Fruit fly (Drosophila melanogaster) whole organism, embryonic: ENCODE results near the gene CG42324.

Source experiments
- Antp ChIP-seq: fragments of 200-800 bp; sonication (Bioruptor generic); optimal IDR thresholded peaks from 3 replicates; lab custom pipeline; 2016; ENCODE audit warnings: missing biosample characterization, missing genetic modification characterization
- Atf3 ChIP-seq: fragments of 200-800 bp; sonication (Bioruptor generic); optimal IDR thresholded peaks from 3 replicates; lab custom pipeline; 2016; ENCODE audit warnings: missing biosample characterization, missing genetic modification characterization
- B-H2 ChIP-seq: fragments of 200-800 bp; sonication (Bioruptor generic); optimal IDR thresholded peaks from 2 replicates; lab custom pipeline; 2018; ENCODE audit warnings: missing biosample characterization, mild to moderate bottlenecking, missing genetic modification characterization
- CG10462 ChIP-seq: fragments of 200-800 bp; sonication (Bioruptor generic); optimal IDR thresholded peaks from 2 replicates; lab custom pipeline; 2016; ENCODE audit warnings: missing biosample characterization, missing genetic modification characterization
- CG11247 ChIP-seq: fragments of 200-800 bp; sonication (Bioruptor generic); IDR thresholded peaks from 2 replicates; pipeline ENCODE4 v1.3.6; 2022; ENCODE audit warnings: missing biosample characterization, missing genetic modification characterization
- CG13775 ChIP-seq: fragments of 200-800 bp; sonication (Bioruptor generic); optimal IDR thresholded peaks from 3 replicates; lab custom pipeline; 2017; ENCODE audit warnings: missing biosample characterization, mild to moderate bottlenecking, missing genetic modification characterization
- CG14710 ChIP-seq: fragments of 200-800 bp; sonication (Bioruptor generic); optimal IDR thresholded peaks from 3 replicates; lab custom pipeline; 2019; ENCODE audit warnings: missing biosample characterization, mild to moderate bottlenecking, missing genetic modification characterization, moderate library complexity
- CG1647 ChIP-seq: fragments of 200-800 bp; sonication (Bioruptor generic); optimal IDR thresholded peaks from 3 replicates; lab custom pipeline; 2016; ENCODE audit warnings: missing biosample characterization, missing genetic modification characterization
- CG17359 ChIP-seq: fragments of 200-800 bp; sonication (Bioruptor generic); optimal IDR thresholded peaks from 3 replicates; lab custom pipeline; 2018; ENCODE audit warnings: missing biosample characterization, mild to moderate bottlenecking, missing genetic modification characterization, moderate library complexity
- CG18619 ChIP-seq: fragments of 200-800 bp; sonication (Bioruptor generic); optimal IDR thresholded peaks from 3 replicates; lab custom pipeline; 2017; ENCODE audit warnings: missing biosample characterization, mild to moderate bottlenecking, missing genetic modification characterization
- CG2120 ChIP-seq: fragments of 200-800 bp; sonication (Bioruptor generic); optimal IDR thresholded peaks from 3 replicates; lab custom pipeline; 2016; ENCODE audit warnings: missing biosample characterization, missing genetic modification characterization
- CG32767 ChIP-seq: fragments of 200-800 bp; sonication (Bioruptor generic); IDR thresholded peaks from 2 replicates; pipeline ENCODE4 v1.3.6; 2022; ENCODE audit warnings: missing biosample characterization, missing genetic modification characterization
- CG33557 ChIP-seq: fragments of 200-800 bp; sonication (Bioruptor generic); optimal IDR thresholded peaks from 2 replicates; lab custom pipeline; 2019; ENCODE audit warnings: missing biosample characterization, mild to moderate bottlenecking, missing genetic modification characterization, moderate library complexity
- CG3726 ChIP-seq: fragments of 200-800 bp; sonication (Bioruptor generic); IDR thresholded peaks from 3 replicates; pipeline ENCODE4, ENCODE4 v1.3.6; 2022; ENCODE audit warnings: missing biosample characterization, missing genetic modification characterization
- CG42726 ChIP-seq: fragments of 200-800 bp; sonication (Bioruptor generic); IDR thresholded peaks from 2 replicates; pipeline ENCODE4 v1.3.6; 2022; ENCODE audit warnings: missing biosample characterization, missing genetic modification characterization; ENCODE audit not compliant: partially characterized antibody
- CG4404 ChIP-seq: fragments of 200-800 bp; sonication (Bioruptor generic); IDR thresholded peaks from 2 replicates; pipeline ENCODE4 v1.3.6; 2022; ENCODE audit warnings: missing biosample characterization, missing genetic modification characterization
- CG4617 ChIP-seq: fragments of 200-800 bp; sonication (Bioruptor generic); optimal IDR thresholded peaks from 3 replicates; lab custom pipeline; 2016; ENCODE audit warnings: missing biosample characterization, missing genetic modification characterization, borderline replicate concordance
- CG5245 ChIP-seq: fragments of 200-800 bp; sonication (Bioruptor generic); optimal IDR thresholded peaks from 3 replicates; lab custom pipeline; 2016; ENCODE audit warnings: missing biosample characterization, missing genetic modification characterization
- CG6272 ChIP-seq: fragments of 200-800 bp; sonication (Bioruptor generic); IDR thresholded peaks from 2 replicates; pipeline ENCODE4 v1.3.6; 2022; ENCODE audit warnings: missing biosample characterization, missing genetic modification characterization
- CG6854 ChIP-seq: fragments of 200-800 bp; sonication (Bioruptor generic); optimal IDR thresholded peaks from 3 replicates; lab custom pipeline; 2017; ENCODE audit warnings: missing biosample characterization, mild to moderate bottlenecking, missing genetic modification characterization
- CG7556 ChIP-seq: fragments of 200-800 bp; sonication (Bioruptor generic); optimal IDR thresholded peaks from 2 replicates; lab custom pipeline; 2017; ENCODE audit warnings: missing biosample characterization, mild to moderate bottlenecking, missing genetic modification characterization
- CG8089 ChIP-seq: fragments of 200-800 bp; sonication (Bioruptor generic); optimal IDR thresholded peaks from 3 replicates; lab custom pipeline; 2016; ENCODE audit warnings: missing biosample characterization, missing genetic modification characterization
- CG8281 ChIP-seq: fragments of 200-800 bp; sonication (Bioruptor generic); optimal IDR thresholded peaks from 2 replicates; lab custom pipeline; 2018; ENCODE audit warnings: missing biosample characterization, mild to moderate bottlenecking, missing genetic modification characterization, moderate library complexity
- CG8478 ChIP-seq: fragments of >200 bp; optimal IDR thresholded peaks from 2 replicates; lab custom pipeline; 2018
- CkIIα-i1 ChIP-seq: fragments of 200-800 bp; sonication (Bioruptor generic); IDR thresholded peaks from 2 replicates; pipeline ENCODE4 v1.3.6; 2022; ENCODE audit warnings: missing biosample characterization, missing genetic modification characterization
- CoRest ChIP-seq: fragments of 200-800 bp; sonication (Bioruptor generic); optimal IDR thresholded peaks from 3 replicates; lab custom pipeline; 2018; ENCODE audit warnings: missing biosample characterization, mild to moderate bottlenecking, missing genetic modification characterization, moderate library complexity
- Dad ChIP-seq: fragments of 200-800 bp; sonication (Bioruptor generic); optimal IDR thresholded peaks from 3 replicates; lab custom pipeline; 2016; ENCODE audit warnings: missing biosample characterization, missing genetic modification characterization
- Dfd ChIP-seq, 2 experiments: fragments of >200 bp; optimal IDR thresholded peaks; 2 replicates each; lab custom pipeline; 2017; ENCODE audit warnings: missing biosample characterization in 2 of 2, missing genetic modification characterization in 2 of 2
- Drgx ChIP-seq: fragments of 200-800 bp; sonication (Bioruptor generic); IDR thresholded peaks from 2 replicates; pipeline ENCODE4 v1.3.6; 2022; ENCODE audit warnings: missing biosample characterization, missing genetic modification characterization
- Eip74EF ChIP-seq, 2 experiments: fragments of 200-800 bp in 1 of 2; fragments of >200 bp in 1 of 2; sonication (Bioruptor generic) in 1 of 2; optimal IDR thresholded peaks; 2 replicates each; lab custom pipeline; 2017 to 2019; ENCODE audit warnings: missing biosample characterization in 2 of 2, missing genetic modification characterization in 2 of 2, mild to moderate bottlenecking in 1 of 2, moderate library complexity in 1 of 2
- Ets65A ChIP-seq: fragments of 200-800 bp; sonication (Bioruptor generic); peaks from one replicate; lab custom pipeline; 2016; ENCODE audit warnings: missing biosample characterization, missing genetic modification characterization
- HLH54F ChIP-seq: fragments of 200-800 bp; sonication (Bioruptor generic); optimal IDR thresholded peaks from 3 replicates; lab custom pipeline; 2016; ENCODE audit warnings: missing biosample characterization, missing genetic modification characterization
- Hmr ChIP-seq: fragments of 200-800 bp; sonication (Bioruptor generic); optimal IDR thresholded peaks from 3 replicates; lab custom pipeline; 2017; ENCODE audit warnings: mild to moderate bottlenecking, missing biosample characterization, missing genetic modification reagents, missing genetic modification characterization
- Kr ChIP-seq: fragments of 200-800 bp; sonication (Bioruptor generic); optimal IDR thresholded peaks from 2 replicates; lab custom pipeline; 2017; ENCODE audit warnings: missing biosample characterization, mild to moderate bottlenecking, missing genetic modification characterization
- Lhr ChIP-seq: fragments of 200-800 bp; sonication (Bioruptor generic); optimal IDR thresholded peaks from 3 replicates; lab custom pipeline; 2017; ENCODE audit warnings: mild to moderate bottlenecking, missing biosample characterization, missing genetic modification reagents, missing genetic modification characterization
- MTF-1 ChIP-seq: fragments of 200-800 bp; sonication (Bioruptor generic); optimal IDR thresholded peaks from 2 replicates; lab custom pipeline; 2018; ENCODE audit warnings: missing biosample characterization, mild to moderate bottlenecking, missing genetic modification characterization, borderline replicate concordance
- Pdp1 ChIP-seq, 2 experiments: fragments of 200-800 bp; sonication (Bioruptor generic); optimal IDR thresholded peaks; 3 replicates each; lab custom pipeline; 2016; ENCODE audit warnings: missing biosample characterization in 2 of 2, missing genetic modification characterization in 2 of 2, mild to moderate bottlenecking in 1 of 2, moderate library complexity in 1 of 2
- Rx ChIP-seq: fragments of 200-800 bp; sonication (Bioruptor generic); IDR thresholded peaks from 2 replicates; pipeline ENCODE4 v1.3.6; 2022; ENCODE audit warnings: missing biosample characterization, missing genetic modification characterization
- ara ChIP-seq: fragments of 200-800 bp; sonication (Bioruptor generic); IDR thresholded peaks from 2 replicates; pipeline ENCODE4 v1.3.6; 2022; ENCODE audit warnings: missing biosample characterization, missing genetic modification characterization
- bsh ChIP-seq, 2 experiments: fragments of 200-800 bp; sonication (Bioruptor generic); optimal IDR thresholded peaks; 2 replicates each; lab custom pipeline; 2017 to 2018; ENCODE audit warnings: mild to moderate bottlenecking in 2 of 2, missing biosample characterization in 2 of 2, missing genetic modification characterization in 2 of 2, moderate library complexity in 1 of 2
- chinmo ChIP-seq: fragments of 200-800 bp; sonication (Bioruptor generic); IDR thresholded peaks from 4 replicates; pipeline ENCODE4 v1.3.6; 2022; ENCODE audit warnings: missing biosample characterization, missing genetic modification characterization; ENCODE audit not compliant: partially characterized antibody
- chn ChIP-seq: fragments of 200-800 bp; sonication (Bioruptor generic); optimal IDR thresholded peaks from 2 replicates; lab custom pipeline; 2016; ENCODE audit warnings: missing biosample characterization, missing genetic modification characterization
- crc ChIP-seq: fragments of 200-800 bp; sonication (Bioruptor generic); optimal IDR thresholded peaks from 2 replicates; lab custom pipeline; 2016; ENCODE audit warnings: missing biosample characterization, missing genetic modification characterization
- gcm2 ChIP-seq: fragments of 200-800 bp; sonication (Bioruptor generic); optimal IDR thresholded peaks from 2 replicates; lab custom pipeline; 2016; ENCODE audit warnings: missing biosample characterization, missing genetic modification characterization
- lmd ChIP-seq: fragments of 200-800 bp; sonication (Bioruptor generic); IDR thresholded peaks from 2 replicates; pipeline ENCODE4 v1.3.6; 2022; ENCODE audit warnings: missing biosample characterization, missing genetic modification characterization
- run ChIP-seq: fragments of 200-800 bp; sonication (Bioruptor generic); optimal IDR thresholded peaks from 3 replicates; lab custom pipeline; 2018; ENCODE audit warnings: missing biosample characterization, mild to moderate bottlenecking, missing genetic modification characterization
- sd ChIP-seq: fragments of 200-800 bp; sonication (Bioruptor generic); optimal IDR thresholded peaks from 3 replicates; lab custom pipeline; 2018; ENCODE audit warnings: missing biosample characterization, mild to moderate bottlenecking, missing genetic modification characterization, moderate library complexity
- slp2 ChIP-seq: fragments of 200-800 bp; sonication (Bioruptor generic); optimal IDR thresholded peaks from 2 replicates; lab custom pipeline; 2016; ENCODE audit warnings: missing biosample characterization, missing genetic modification characterization
- sob ChIP-seq: fragments of 200-800 bp; sonication (Bioruptor generic); IDR thresholded peaks from 2 replicates; pipeline ENCODE4 v1.3.6; 2022; ENCODE audit warnings: missing biosample characterization, missing genetic modification characterization
- sqz ChIP-seq: fragments of 200-800 bp; sonication (Bioruptor generic); optimal IDR thresholded peaks from 3 replicates; lab custom pipeline; 2018; ENCODE audit warnings: missing biosample characterization, mild to moderate bottlenecking, missing genetic modification characterization
- twi ChIP-seq: fragments of 200-800 bp; optimal IDR thresholded peaks from 2 replicates; lab custom pipeline; 2019; ENCODE audit warnings: missing biosample characterization, mild to moderate bottlenecking, missing genetic modification characterization, moderate library complexity
- wek ChIP-seq: fragments of 200-800 bp; sonication (Bioruptor generic); optimal IDR thresholded peaks from 3 replicates; lab custom pipeline; 2018; ENCODE audit warnings: missing biosample characterization, mild to moderate bottlenecking, missing genetic modification characterization, moderate library complexity

The CG42324 gene

DNA sequence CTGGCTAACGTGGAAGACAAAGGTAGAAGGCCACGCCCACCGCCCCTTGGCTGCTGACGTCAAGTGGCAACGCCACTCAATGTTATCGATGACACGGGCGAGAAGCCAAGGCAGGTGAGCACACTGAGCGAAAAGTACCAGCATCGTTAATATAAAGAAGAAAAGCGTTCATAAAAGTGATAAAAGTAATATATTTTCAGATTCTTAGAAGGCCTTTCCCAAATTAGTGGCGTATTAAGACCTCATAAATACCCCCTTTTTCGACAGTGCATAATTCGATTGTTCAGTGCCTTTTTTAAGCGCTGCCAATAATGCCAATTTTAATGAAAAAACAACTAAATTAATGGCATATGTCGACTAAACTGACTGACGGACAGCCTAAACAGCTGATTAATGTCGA lies 22.6 kb upstream of the CG42324 start (continued):
- TF ChIP-seq wek (GFP tag; lab: Kevin White, UChicago): no peak
- no peak for TF ChIP-seq CG8478 (lab: Kevin White, UChicago)
- TF ChIP-seq CG1647 (GFP tag; lab: Kevin White, UChicago): no peak
- no peak for TF ChIP-seq CG4617 (GFP tag; lab: Kevin White, UChicago)
- no peak for TF ChIP-seq CG6854 (GFP tag; lab: Kevin White, UChicago)
- TF ChIP-seq Dfd (GFP tag; optimal IDR thresholded peaks at IDR 0.05; lab: Kevin White, UChicago): no peak
- no peak for TF ChIP-seq CG4404 (GFP tag; lab: Robert Waterston, UW)
- no peak for TF ChIP-seq Kr (GFP tag; lab: Kevin White, UChicago)
- peak; percentile 23 for TF ChIP-seq HLH54F
- no peak for TF ChIP-seq B-H2 (GFP tag; lab: Kevin White, UChicago)
- TF ChIP-seq crc (GFP tag; lab: Kevin White, UChicago): no peak
- TF ChIP-seq CG2120 (GFP tag; lab: Kevin White, UChicago): peak; percentile 52
- peak; percentile 39 for TF ChIP-seq CG7556
- TF ChIP-seq CG14710 (tag; lab: Kevin White, UChicago): no peak
- no peak for TF ChIP-seq CG33557 (GFP tag; lab: Kevin White, UChicago)
- TF ChIP-seq CG3726 (GFP tag; lab: Robert Waterston, UW): no peak
- TF ChIP-seq Rx (GFP tag; lab: Robert Waterston, UW): no peak
- TF ChIP-seq sd (tag; lab: Kevin White, UChicago): no peak
- TF ChIP-seq ara (GFP tag; lab: Robert Waterston, UW): no peak
- TF ChIP-seq sqz (GFP tag; lab: Kevin White, UChicago): no peak
- peak in 1 of 2 experiments; percentile 54 for TF ChIP-seq bsh (GFP tag; optimal IDR thresholded peaks at IDR 0.05; lab: Kevin White, UChicago)
- TF ChIP-seq CG5245: no peak
- TF ChIP-seq run (tag; lab: Kevin White, UChicago): no peak
- TF ChIP-seq Hmr (GFP tag; lab: Kevin White, UChicago): peak; percentile 41
- no peak for TF ChIP-seq CkIIα-i1 (GFP tag; lab: Robert Waterston, UW)
- TF ChIP-seq gcm2: no peak
- TF ChIP-seq Ets65A: no peak
- TF ChIP-seq CG10462 (GFP tag; lab: Kevin White, UChicago): no peak
- no peak for TF ChIP-seq CG8281 (tag; lab: Kevin White, UChicago)
- TF ChIP-seq chinmo (GFP tag; lab: Robert Waterston, UW): no peak
- no peak for TF ChIP-seq Atf3 (GFP tag; lab: Kevin White, UChicago)
- TF ChIP-seq CoRest (tag; lab: Kevin White, UChicago): peak; percentile 44
- no peak for TF ChIP-seq chn (GFP tag; lab: Kevin White, UChicago)
- TF ChIP-seq CG13775: peak; percentile 62
- no peak for TF ChIP-seq slp2 (GFP tag; lab: Kevin White, UChicago)
- TF ChIP-seq lmd (GFP tag; lab: Robert Waterston, UW): peak; percentile 30; the same call in 1 of the 2 replicates
- TF ChIP-seq CG8089 (GFP tag; lab: Kevin White, UChicago): no peak
- no peak for TF ChIP-seq CG17359 (tag; lab: Kevin White, UChicago)
- no peak for TF ChIP-seq Eip74EF (GFP tag; optimal IDR thresholded peaks at IDR 0.05; lab: Kevin White, UChicago)
- no peak for TF ChIP-seq sob (GFP tag; lab: Robert Waterston, UW)
- no peak for TF ChIP-seq CG42726 (GFP tag; lab: Robert Waterston, UW)
- no peak for TF ChIP-seq CG32767 (GFP tag; lab: Robert Waterston, UW)
- TF ChIP-seq CG6272 (GFP tag; lab: Robert Waterston, UW): no peak
- no peak for TF ChIP-seq twi (tag; lab: Kevin White, UChicago)
- peak in 1 of 2 experiments; percentile 7 for TF ChIP-seq Pdp1 (GFP tag; optimal IDR thresholded peaks at IDR 0.05; lab: Kevin White, UChicago)
- TF ChIP-seq Antp (GFP tag; lab: Kevin White, UChicago): no peak
- TF ChIP-seq Dad (GFP tag; lab: Kevin White, UChicago): no peak
- peak; percentile 49 for TF ChIP-seq CG18619 (GFP tag; lab: Kevin White, UChicago)
- TF ChIP-seq Drgx (GFP tag; lab: Robert Waterston, UW): no peak
- TF ChIP-seq MTF-1 (GFP tag; lab: Kevin White, UChicago): no peak
- TF ChIP-seq CG11247: no peak
- TF ChIP-seq Lhr (GFP tag; lab: Kevin White, UChicago): no peak
